Fruit fly (Drosophila melanogaster) whole organism, embryonic: ENCODE data around the gene Ppt1.

Experiments used
- Atf6 ChIP-seq: fragments of 200-800 bp; sonication (Bioruptor generic); IDR thresholded peaks from 2 replicates; pipeline ENCODE4 v1.3.6; 2022; ENCODE audit warnings: missing biosample characterization, missing genetic modification characterization
- Awh ChIP-seq: fragments of 200-800 bp; sonication (Bioruptor generic); IDR thresholded peaks from 2 replicates; pipeline ENCODE4, ENCODE4 v1.3.6; 2022; ENCODE audit warnings: missing biosample characterization, missing genetic modification characterization
- B-H1 ChIP-seq: fragments of 200-800 bp; sonication (Bioruptor generic); IDR thresholded peaks from 3 replicates; pipeline ENCODE4 v1.3.6; 2022; ENCODE audit warnings: missing biosample characterization, missing genetic modification characterization
- Bgb ChIP-seq: fragments of 200-800 bp; sonication (Bioruptor generic); IDR thresholded peaks from 2 replicates; pipeline ENCODE4 v1.3.6; 2022; ENCODE audit warnings: missing biosample characterization, missing genetic modification characterization; ENCODE audit not compliant: partially characterized antibody
- CG11085 ChIP-seq: fragments of 200-800 bp; sonication (Bioruptor generic); IDR thresholded peaks from 2 replicates; pipeline ENCODE4 v1.3.6; 2022; ENCODE audit warnings: missing biosample characterization, missing genetic modification characterization
- CG13424 ChIP-seq: fragments of 200-800 bp; sonication (Bioruptor generic); optimal IDR thresholded peaks from 2 replicates; lab custom pipeline; 2019; ENCODE audit warnings: missing biosample characterization, mild to moderate bottlenecking, missing genetic modification characterization, moderate library complexity
- CG14050 ChIP-seq: fragments of 200-800 bp; sonication (Bioruptor generic); IDR thresholded peaks from 3 replicates; pipeline ENCODE4 v1.3.6; 2022; ENCODE audit warnings: missing biosample characterization, missing genetic modification characterization
- CG1602 ChIP-seq: fragments of 200-800 bp; sonication (Bioruptor generic); optimal IDR thresholded peaks from 3 replicates; lab custom pipeline; 2016; ENCODE audit warnings: missing biosample characterization, missing genetic modification characterization
- CG2678 ChIP-seq: fragments of 200-800 bp; sonication (Bioruptor generic); optimal IDR thresholded peaks from 3 replicates; lab custom pipeline; 2019; ENCODE audit warnings: missing biosample characterization, mild to moderate bottlenecking, missing genetic modification characterization, moderate library complexity
- CG30403 ChIP-seq: fragments of 200-800 bp; sonication (Bioruptor generic); optimal IDR thresholded peaks from 3 replicates; lab custom pipeline; 2016; ENCODE audit warnings: missing biosample characterization, missing genetic modification characterization
- CG3065 ChIP-seq: fragments of 200-800 bp; sonication (Bioruptor generic); optimal IDR thresholded peaks from 2 replicates; lab custom pipeline; 2016; ENCODE audit warnings: missing biosample characterization, missing genetic modification characterization
- CG31388 ChIP-seq: fragments of 200-800 bp; sonication (Bioruptor generic); optimal IDR thresholded peaks from 2 replicates; lab custom pipeline; 2016; ENCODE audit warnings: missing biosample characterization, missing genetic modification characterization
- CG3281 ChIP-seq: fragments of 200-800 bp; sonication (Bioruptor generic); optimal IDR thresholded peaks from 3 replicates; lab custom pipeline; 2017; ENCODE audit warnings: missing biosample characterization, mild to moderate bottlenecking, missing genetic modification characterization
- CG3407 ChIP-seq: fragments of 200-800 bp; sonication (Bioruptor generic); optimal IDR thresholded peaks from 2 replicates; lab custom pipeline; 2018; ENCODE audit warnings: missing biosample characterization, mild to moderate bottlenecking, missing genetic modification characterization
- CG34224 ChIP-seq: fragments of 200-800 bp; sonication (Bioruptor generic); IDR thresholded peaks from 3 replicates; pipeline ENCODE4 v1.3.6; 2022; ENCODE audit warnings: missing biosample characterization, missing genetic modification characterization; ENCODE audit not compliant: partially characterized antibody
- CG6689 ChIP-seq: fragments of 200-800 bp; sonication (Bioruptor generic); IDR thresholded peaks from 2 replicates; pipeline ENCODE4 v1.3.6; 2022; ENCODE audit warnings: missing biosample characterization, missing genetic modification characterization
- CG7556 ChIP-seq: fragments of 200-800 bp; sonication (Bioruptor generic); optimal IDR thresholded peaks from 2 replicates; lab custom pipeline; 2017; ENCODE audit warnings: missing biosample characterization, mild to moderate bottlenecking, missing genetic modification characterization
- CG7786 ChIP-seq: fragments of 200-800 bp; sonication (Bioruptor generic); optimal IDR thresholded peaks from 2 replicates; lab custom pipeline; 2016; ENCODE audit warnings: missing biosample characterization, missing genetic modification characterization
- CG7839 ChIP-seq: fragments of 200-800 bp; sonication (Bioruptor generic); optimal IDR thresholded peaks from 3 replicates; lab custom pipeline; 2018; ENCODE audit warnings: missing biosample characterization, mild to moderate bottlenecking, missing genetic modification characterization, moderate library complexity
- CG8765 ChIP-seq: fragments of 200-800 bp; sonication (Bioruptor generic); IDR thresholded peaks from 2 replicates; pipeline ENCODE4 v1.3.6; 2022; ENCODE audit warnings: missing biosample characterization, missing genetic modification characterization
- CG9215 ChIP-seq: fragments of 200-800 bp; sonication (Bioruptor generic); IDR thresholded peaks from 2 replicates; pipeline ENCODE4 v1.3.6; 2022; ENCODE audit warnings: missing biosample characterization, missing genetic modification characterization
- CG9727 ChIP-seq: fragments of 200-800 bp; sonication (Bioruptor generic); optimal IDR thresholded peaks from 3 replicates; lab custom pipeline; 2017; ENCODE audit warnings: missing biosample characterization, mild to moderate bottlenecking, missing genetic modification characterization
- CG9817 ChIP-seq: fragments of 200-800 bp; sonication (Bioruptor generic); optimal IDR thresholded peaks from 2 replicates; lab custom pipeline; 2018; ENCODE audit warnings: missing biosample characterization, mild to moderate bottlenecking, missing genetic modification characterization, moderate library complexity
- CoRest ChIP-seq: fragments of 200-800 bp; sonication (Bioruptor generic); optimal IDR thresholded peaks from 3 replicates; lab custom pipeline; 2018; ENCODE audit warnings: missing biosample characterization, mild to moderate bottlenecking, missing genetic modification characterization, moderate library complexity
- HmgD ChIP-seq: fragments of 200-800 bp; sonication (Bioruptor generic); optimal IDR thresholded peaks from 3 replicates; lab custom pipeline; 2016; ENCODE audit warnings: missing biosample characterization, missing genetic modification characterization
- Hmr ChIP-seq: fragments of 200-800 bp; sonication (Bioruptor generic); optimal IDR thresholded peaks from 3 replicates; lab custom pipeline; 2017; ENCODE audit warnings: mild to moderate bottlenecking, missing biosample characterization, missing genetic modification reagents, missing genetic modification characterization
- Mad ChIP-seq: fragments of 200-800 bp; sonication (Bioruptor generic); optimal IDR thresholded peaks from 2 replicates; lab custom pipeline; 2016; ENCODE audit warnings: missing biosample characterization, missing genetic modification characterization
- Meics ChIP-seq: fragments of 200-800 bp; sonication (Bioruptor generic); optimal IDR thresholded peaks from 2 replicates; lab custom pipeline; 2017; ENCODE audit warnings: missing biosample characterization, mild to moderate bottlenecking, missing genetic modification characterization
- Ssrp ChIP-seq: fragments of 200-800 bp; sonication (Bioruptor generic); optimal IDR thresholded peaks from 2 replicates; lab custom pipeline; 2018; ENCODE audit warnings: missing biosample characterization, mild to moderate bottlenecking, missing genetic modification characterization, moderate library complexity
- amos ChIP-seq: fragments of 200-800 bp; sonication (Bioruptor generic); IDR thresholded peaks from 2 replicates; pipeline ENCODE4 v1.3.6; 2022; ENCODE audit warnings: missing biosample characterization, missing genetic modification characterization; ENCODE audit not compliant: partially characterized antibody
- dati ChIP-seq: fragments of 200-800 bp; sonication (Bioruptor generic); IDR thresholded peaks from 2 replicates; pipeline ENCODE4 v1.3.6; 2022; ENCODE audit warnings: missing biosample characterization, missing genetic modification characterization
- emc ChIP-seq: fragments of 200-800 bp; sonication (Bioruptor generic); optimal IDR thresholded peaks from 2 replicates; lab custom pipeline; 2016; ENCODE audit warnings: missing biosample characterization, missing genetic modification characterization
- gce ChIP-seq: fragments of 200-800 bp; sonication (Bioruptor generic); IDR thresholded peaks from 3 replicates; pipeline ENCODE4 v1.3.6; 2022; ENCODE audit warnings: missing biosample characterization, missing genetic modification characterization
- grau ChIP-seq: fragments of 200-800 bp; optimal IDR thresholded peaks from 3 replicates; lab custom pipeline; 2019; ENCODE audit warnings: missing biosample characterization, mild to moderate bottlenecking, missing genetic modification characterization, moderate library complexity
- gt ChIP-seq: fragments of 200-800 bp; sonication (Bioruptor generic); IDR thresholded peaks from 2 replicates; pipeline ENCODE4 v1.3.6; 2022; ENCODE audit warnings: missing biosample characterization, missing genetic modification characterization
- jing ChIP-seq: fragments of 200-800 bp; sonication (Bioruptor generic); optimal IDR thresholded peaks from 2 replicates; lab custom pipeline; 2018; ENCODE audit warnings: missing biosample characterization, mild to moderate bottlenecking, missing genetic modification characterization
- lab ChIP-seq: fragments of 200-800 bp; sonication (Bioruptor generic); optimal IDR thresholded peaks from 3 replicates; lab custom pipeline; 2017; ENCODE audit warnings: missing biosample characterization, missing genetic modification characterization, mild to moderate bottlenecking, moderate library complexity, missing genetic modification reagents
- lola ChIP-seq, 3 experiments: fragments of >200 bp in 2 of 3; fragments of 200-800 bp in 1 of 3; sonication (Bioruptor generic) in 1 of 3; optimal IDR thresholded peaks; 2 replicates each; lab custom pipeline; 2017 to 2019; ENCODE audit warnings: missing biosample characterization in 3 of 3, missing genetic modification characterization in 3 of 3, mild to moderate bottlenecking in 1 of 3, moderate library complexity in 1 of 3
- nerfin-1 ChIP-seq: fragments of 200-800 bp; sonication (Bioruptor generic); optimal IDR thresholded peaks from 3 replicates; lab custom pipeline; 2019; ENCODE audit warnings: missing biosample characterization, mild to moderate bottlenecking, missing genetic modification characterization, moderate library complexity
- p53 ChIP-seq: fragments of 200-800 bp; sonication (Bioruptor generic); optimal IDR thresholded peaks from 2 replicates; lab custom pipeline; 2016; ENCODE audit warnings: missing biosample characterization, missing genetic modification characterization
- pita ChIP-seq: fragments of 200-800 bp; sonication (Bioruptor generic); optimal IDR thresholded peaks from 2 replicates; lab custom pipeline; 2017; ENCODE audit warnings: missing biosample characterization, mild to moderate bottlenecking, missing genetic modification characterization
- repo ChIP-seq: fragments of 200-800 bp; sonication (Bioruptor generic); optimal IDR thresholded peaks from 2 replicates; lab custom pipeline; 2016; ENCODE audit warnings: missing biosample characterization, missing genetic modification characterization
- row ChIP-seq: fragments of 200-800 bp; sonication (Bioruptor generic); IDR thresholded peaks from 3 replicates; pipeline ENCODE4 v1.3.6; 2022; ENCODE audit warnings: missing biosample characterization, missing genetic modification characterization
- so ChIP-seq: fragments of 200-800 bp; sonication (Bioruptor generic); IDR thresholded peaks from 3 replicates; pipeline ENCODE4 v1.3.6; 2022; ENCODE audit warnings: missing biosample characterization, missing genetic modification characterization
- stwl ChIP-seq: fragments of 200-800 bp; sonication (Bioruptor generic); optimal IDR thresholded peaks from 3 replicates; lab custom pipeline; 2018; ENCODE audit warnings: missing biosample characterization, mild to moderate bottlenecking, missing genetic modification characterization, moderate library complexity
- tap ChIP-seq: fragments of 200-800 bp; optimal IDR thresholded peaks from 3 replicates; lab custom pipeline; 2019; ENCODE audit warnings: missing biosample characterization, mild to moderate bottlenecking, missing genetic modification characterization, moderate library complexity
- yki ChIP-seq: fragments of >200 bp; optimal IDR thresholded peaks from 3 replicates; lab custom pipeline; 2018

Gene Ppt1

DNA sequence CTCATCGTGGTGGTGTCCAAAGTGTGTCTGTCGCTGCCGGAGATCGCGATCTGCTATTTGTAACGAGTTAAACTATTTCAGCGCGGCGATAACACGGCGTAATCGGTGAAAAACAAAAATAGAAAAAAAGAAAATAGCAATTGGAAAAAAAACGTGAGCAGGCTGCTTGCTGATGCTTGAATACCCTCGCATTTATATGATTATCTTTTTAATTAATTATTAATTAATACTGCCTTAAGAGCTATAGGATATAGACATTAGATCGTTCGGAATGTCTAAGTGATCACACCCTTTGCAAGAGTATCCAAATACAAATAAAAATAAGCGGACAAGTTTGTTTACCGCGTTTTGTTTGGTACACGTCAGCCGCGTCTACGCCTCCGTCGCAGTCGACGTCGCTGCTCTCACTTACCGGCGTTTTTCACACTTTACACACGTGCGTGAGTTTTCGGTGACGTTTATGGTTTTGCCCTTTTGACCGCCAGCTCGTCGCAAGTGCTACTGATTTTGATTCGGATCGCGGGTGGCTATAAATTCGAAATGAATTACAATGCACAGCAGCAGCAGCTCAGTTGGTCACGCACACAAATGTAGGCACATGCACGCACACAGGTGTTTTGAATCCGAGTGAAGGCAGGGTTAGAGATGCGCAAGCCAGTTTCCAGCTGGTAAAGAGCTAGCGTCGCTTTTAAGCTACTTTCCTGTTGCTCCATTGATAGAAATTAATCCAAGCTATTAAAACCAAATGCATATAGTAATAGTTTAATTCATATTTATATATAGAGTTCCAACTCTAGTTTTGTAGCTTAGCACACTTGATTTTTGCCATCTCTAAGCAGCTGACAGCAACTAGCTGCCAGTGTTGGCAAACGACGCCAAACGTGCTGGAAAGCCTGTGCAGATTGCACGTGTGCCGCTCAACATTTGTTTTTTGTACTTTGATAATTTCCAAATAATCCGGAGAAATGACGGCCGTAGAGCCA, 24.3 kb upstream of the Ppt1 start, which contains the start of the genes CG2004 and CG1785 (continued):
- TF ChIP-seq CG3065 (GFP tag; lab: Kevin White, UChicago) (peak; percentile 83), nerfin-1 (tag; lab: Kevin White, UChicago) (peak; percentile 82), CG1602 (peak; percentile 91), CG11085 (GFP tag; lab: Robert Waterston, UW) (peak; percentile 90), gt (GFP tag; lab: Robert Waterston, UW) (peak; percentile 83), CG34224 (GFP tag; lab: Robert Waterston, UW) (peak; percentile 55), lab (GFP tag; lab: Kevin White, UChicago) (peak; percentile 93), Bgb (GFP tag; lab: Robert Waterston, UW) (peak; percentile 60), CG7556 (GFP tag; lab: Kevin White, UChicago) (peak; percentile 92), p53 (no peak), B-H1 (peak; percentile 86), gce (GFP tag; lab: Robert Waterston, UW) (peak; percentile 82; the same call in 2 of the 3 replicates), CG2678 (peak; percentile 89), Atf6 (GFP tag; lab: Robert Waterston, UW) (peak; percentile 87; the same call in 1 of the 2 replicates), row (GFP tag; lab: Robert Waterston, UW) (peak; percentile 97), CG14050 (GFP tag; lab: Robert Waterston, UW) (peak; percentile 87), dati (GFP tag; lab: Robert Waterston, UW) (peak; percentile 67), CG7839 (tag; lab: Kevin White, UChicago) (peak; percentile 68), repo (GFP tag; lab: Kevin White, UChicago) (peak; percentile 44), CG9727 (GFP tag; lab: Kevin White, UChicago) (peak; percentile 93), lola (GFP tag; optimal IDR thresholded peaks at IDR 0.05; lab: Kevin White, UChicago) (peak in 1 of 3 experiments; percentile 89), CG8765 (GFP tag; lab: Robert Waterston, UW) (peak; percentile 95), tap (tag; lab: Kevin White, UChicago) (peak; percentile 74), so (peak; percentile 85; the same call in 2 of the 3 replicates), Meics (peak; percentile 84), CG6689 (peak; percentile 94), CG31388 (peak; percentile 57), jing (peak; percentile 70), CG3407 (GFP tag; lab: Kevin White, UChicago) (peak; percentile 79), CoRest (peak; percentile 92), yki (lab: Kevin White, UChicago) (no peak), HmgD (peak; percentile 68), CG7786 (GFP tag; lab: Kevin White, UChicago) (peak; percentile 86), CG13424 (tag; lab: Kevin White, UChicago) (peak; percentile 91), CG3281 (peak; percentile 87), grau (tag; lab: Kevin White, UChicago) (peak; percentile 89), pita (GFP tag; lab: Kevin White, UChicago) (no peak), Ssrp (tag; lab: Kevin White, UChicago) (peak; percentile 90), stwl (tag; lab: Kevin White, UChicago) (peak; percentile 59), emc (GFP tag; lab: Kevin White, UChicago) (peak; percentile 58), Mad (GFP tag; lab: Kevin White, UChicago) (peak; percentile 92), Hmr (GFP tag; lab: Kevin White, UChicago) (peak; percentile 92), amos (GFP tag; lab: Robert Waterston, UW) (peak; percentile 63), CG9817 (peak; percentile 92), CG9215 (GFP tag; lab: Robert Waterston, UW) (peak; percentile 91), CG30403 (GFP tag; lab: Kevin White, UChicago) (peak; percentile 95), Awh (GFP tag; lab: Robert Waterston, UW) (peak; percentile 89)
